Fruit fly (Drosophila melanogaster) whole organism, embryonic: ENCODE measurements around the gene snz.

Source experiments
- Blimp-1 ChIP-seq: fragments of 200-800 bp; sonication (Bioruptor generic); optimal IDR thresholded peaks from 3 replicates; lab custom pipeline; 2018; ENCODE audit warnings: missing biosample characterization, missing genetic modification characterization, mild to moderate bottlenecking, moderate library complexity, missing genetic modification reagents
- CG10147 ChIP-seq: fragments of 200-800 bp; sonication (Bioruptor generic); optimal IDR thresholded peaks from 2 replicates; lab custom pipeline; 2019; ENCODE audit warnings: missing biosample characterization, mild to moderate bottlenecking, missing genetic modification characterization, moderate library complexity
- CG10321 ChIP-seq: fragments of 200-800 bp; sonication (Bioruptor generic); IDR thresholded peaks from 2 replicates; pipeline ENCODE4 v1.3.6; 2022; ENCODE audit warnings: missing biosample characterization, missing genetic modification characterization
- CG10979 ChIP-seq: fragments of 200-800 bp; sonication (Bioruptor generic); optimal IDR thresholded peaks from 2 replicates; lab custom pipeline; 2018; ENCODE audit warnings: missing biosample characterization, mild to moderate bottlenecking, missing genetic modification characterization, moderate library complexity
- CG13296 ChIP-seq: fragments of 200-800 bp; sonication (Bioruptor generic); optimal IDR thresholded peaks from 3 replicates; lab custom pipeline; 2018; ENCODE audit warnings: missing biosample characterization, mild to moderate bottlenecking, missing genetic modification characterization
- CG14667 ChIP-seq: fragments of 200-800 bp; sonication (Bioruptor generic); IDR thresholded peaks from 2 replicates; pipeline ENCODE4 v1.3.6; 2022; ENCODE audit warnings: missing biosample characterization, missing genetic modification characterization
- CG14965 ChIP-seq: fragments of 200-800 bp; sonication (Bioruptor generic); optimal IDR thresholded peaks from 2 replicates; lab custom pipeline; 2016; ENCODE audit warnings: missing biosample characterization, missing genetic modification characterization, borderline replicate concordance
- CG18011 ChIP-seq: fragments of 200-800 bp; sonication (Bioruptor generic); optimal IDR thresholded peaks from 2 replicates; lab custom pipeline; 2017; ENCODE audit warnings: missing biosample characterization, missing genetic modification characterization, mild to moderate bottlenecking, moderate library complexity, missing genotype
- CG32532 ChIP-seq: fragments of 200-800 bp; sonication (Bioruptor generic); IDR thresholded peaks from 2 replicates; pipeline ENCODE4 v1.3.6; 2022; ENCODE audit warnings: missing biosample characterization, missing genetic modification characterization
- CG32772 ChIP-seq: fragments of 200-800 bp; sonication (Bioruptor generic); IDR thresholded peaks from 2 replicates; pipeline ENCODE4 v1.3.6; 2022; ENCODE audit warnings: missing biosample characterization, missing genetic modification characterization
- CG3281 ChIP-seq: fragments of 200-800 bp; sonication (Bioruptor generic); optimal IDR thresholded peaks from 3 replicates; lab custom pipeline; 2017; ENCODE audit warnings: missing biosample characterization, mild to moderate bottlenecking, missing genetic modification characterization
- CG3407 ChIP-seq: fragments of 200-800 bp; sonication (Bioruptor generic); optimal IDR thresholded peaks from 2 replicates; lab custom pipeline; 2018; ENCODE audit warnings: missing biosample characterization, mild to moderate bottlenecking, missing genetic modification characterization
- CG34224 ChIP-seq: fragments of 200-800 bp; sonication (Bioruptor generic); IDR thresholded peaks from 3 replicates; pipeline ENCODE4 v1.3.6; 2022; ENCODE audit warnings: missing biosample characterization, missing genetic modification characterization; ENCODE audit not compliant: partially characterized antibody
- CG34376 ChIP-seq: fragments of 200-800 bp; sonication (Bioruptor generic); optimal IDR thresholded peaks from 2 replicates; lab custom pipeline; 2018; ENCODE audit warnings: missing biosample characterization, mild to moderate bottlenecking, missing genetic modification characterization
- CG6254 ChIP-seq: fragments of 200-800 bp; sonication (Bioruptor generic); optimal IDR thresholded peaks from 3 replicates; lab custom pipeline; 2017; ENCODE audit warnings: mild to moderate bottlenecking, missing biosample characterization, missing genetic modification reagents, missing genetic modification characterization
- CG6272 ChIP-seq: fragments of 200-800 bp; sonication (Bioruptor generic); IDR thresholded peaks from 2 replicates; pipeline ENCODE4 v1.3.6; 2022; ENCODE audit warnings: missing biosample characterization, missing genetic modification characterization
- CG6854 ChIP-seq: fragments of 200-800 bp; sonication (Bioruptor generic); optimal IDR thresholded peaks from 3 replicates; lab custom pipeline; 2017; ENCODE audit warnings: missing biosample characterization, mild to moderate bottlenecking, missing genetic modification characterization
- CG8388 ChIP-seq: fragments of 200-800 bp; sonication (Bioruptor generic); optimal IDR thresholded peaks from 2 replicates; lab custom pipeline; 2019; ENCODE audit warnings: missing biosample characterization, mild to moderate bottlenecking, missing genetic modification characterization, moderate library complexity
- CG8924 ChIP-seq: fragments of 200-800 bp; optimal IDR thresholded peaks from 3 replicates; lab custom pipeline; 2019; ENCODE audit warnings: missing biosample characterization, mild to moderate bottlenecking, missing genetic modification characterization, moderate library complexity
- CG9437 ChIP-seq: fragments of 200-800 bp; sonication (Bioruptor generic); optimal IDR thresholded peaks from 2 replicates; lab custom pipeline; 2018; ENCODE audit warnings: missing biosample characterization, mild to moderate bottlenecking, missing genetic modification characterization
- CG9876 ChIP-seq: fragments of 200-800 bp; sonication (Bioruptor generic); optimal IDR thresholded peaks from 2 replicates; lab custom pipeline; 2016; ENCODE audit warnings: missing biosample characterization, missing genetic modification characterization
- CG9932 ChIP-seq: fragments of 200-800 bp; sonication (Bioruptor generic); IDR thresholded peaks from 2 replicates; pipeline ENCODE4 v1.3.6; 2022; ENCODE audit warnings: missing biosample characterization, missing genetic modification characterization
- Chrac-16 ChIP-seq: fragments of 200-800 bp; sonication (Bioruptor generic); optimal IDR thresholded peaks from 3 replicates; lab custom pipeline; 2016; ENCODE audit warnings: missing biosample characterization, missing genetic modification characterization
- D19A ChIP-seq: fragments of 200-800 bp; optimal IDR thresholded peaks from 3 replicates; lab custom pipeline; 2019; ENCODE audit warnings: missing biosample characterization, mild to moderate bottlenecking, missing genetic modification characterization, moderate library complexity
- Dip2 ChIP-seq: fragments of 200-800 bp; sonication (Bioruptor generic); IDR thresholded peaks from 2 replicates; pipeline ENCODE4 v1.3.6; 2022; ENCODE audit warnings: missing biosample characterization, missing genetic modification characterization
- Max ChIP-seq: fragments of 200-800 bp; sonication (Bioruptor generic); optimal IDR thresholded peaks from 2 replicates; lab custom pipeline; 2016; ENCODE audit warnings: missing biosample characterization, mild to moderate bottlenecking, missing genetic modification characterization
- Mes4 ChIP-seq: fragments of 200-800 bp; sonication (Bioruptor generic); optimal IDR thresholded peaks from 2 replicates; lab custom pipeline; 2016; ENCODE audit warnings: missing biosample characterization, missing genetic modification characterization
- Myb ChIP-seq: fragments of 200-800 bp; sonication (Bioruptor generic); optimal IDR thresholded peaks from 2 replicates; lab custom pipeline; 2016; ENCODE audit warnings: missing biosample characterization, missing genetic modification characterization
- NK7.1 ChIP-seq: fragments of 200-800 bp; sonication (Bioruptor generic); optimal IDR thresholded peaks from 3 replicates; lab custom pipeline; 2016; ENCODE audit warnings: missing biosample characterization, missing genetic modification characterization
- Opbp ChIP-seq: fragments of 200-800 bp; sonication (Bioruptor generic); IDR thresholded peaks from 3 replicates; pipeline ENCODE4 v1.3.6; 2022; ENCODE audit warnings: missing biosample characterization, missing genetic modification characterization; ENCODE audit not compliant: partially characterized antibody
- Trl ChIP-seq, 3 experiments: fragments of >200 bp in 2 of 3; fragments of 200-800 bp in 1 of 3; sonication (Bioruptor generic) in 1 of 3; optimal IDR thresholded peaks; 2 replicates in 1 of 3; 3 replicates in 2 of 3; lab custom pipeline; 2016 to 2017; ENCODE audit warnings: missing biosample characterization in 1 of 3, missing genetic modification characterization in 1 of 3
- YL-1 ChIP-seq: fragments of 200-800 bp; sonication (Bioruptor generic); optimal IDR thresholded peaks from 3 replicates; lab custom pipeline; 2017; ENCODE audit warnings: missing biosample characterization, mild to moderate bottlenecking, missing genetic modification characterization
- al ChIP-seq: fragments of 200-800 bp; sonication (Bioruptor generic); IDR thresholded peaks from 2 replicates; pipeline ENCODE4 v1.3.6; 2022; ENCODE audit warnings: missing biosample characterization, missing genetic modification characterization
- ash1 ChIP-seq: fragments of 200-800 bp; sonication (Bioruptor generic); optimal IDR thresholded peaks from 2 replicates; lab custom pipeline; 2018; ENCODE audit warnings: missing biosample characterization, mild to moderate bottlenecking, missing genetic modification characterization
- bab2 ChIP-seq: fragments of 200-800 bp; sonication (Bioruptor generic); optimal IDR thresholded peaks from 2 replicates; lab custom pipeline; 2016; ENCODE audit warnings: missing biosample characterization, missing genetic modification characterization
- cad ChIP-seq: fragments of >200 bp; optimal IDR thresholded peaks from 2 replicates; lab custom pipeline; 2017; ENCODE audit warnings: missing biosample characterization, missing genetic modification characterization
- dimm ChIP-seq: fragments of 200-800 bp; sonication (Bioruptor generic); IDR thresholded peaks from 2 replicates; pipeline ENCODE4 v1.3.6; 2022; ENCODE audit warnings: missing biosample characterization, missing genetic modification characterization
- hb ChIP-seq: fragments of 200-800 bp; sonication (Bioruptor generic); IDR thresholded peaks from 3 replicates; pipeline ENCODE4 v1.3.6; 2022; ENCODE audit warnings: missing biosample characterization, missing genetic modification characterization; ENCODE audit not compliant: partially characterized antibody
- insv ChIP-seq, 2 experiments: fragments of 200-800 bp; sonication (Bioruptor generic); optimal IDR thresholded peaks; 3 replicates each; lab custom pipeline; 2016 to 2018; ENCODE audit warnings: missing biosample characterization in 2 of 2, missing genetic modification characterization in 2 of 2
- p53 ChIP-seq: fragments of 200-800 bp; sonication (Bioruptor generic); optimal IDR thresholded peaks from 2 replicates; lab custom pipeline; 2016; ENCODE audit warnings: missing biosample characterization, missing genetic modification characterization
- pho ChIP-seq: fragments of 200-800 bp; sonication (Bioruptor generic); optimal IDR thresholded peaks from 2 replicates; lab custom pipeline; 2016; ENCODE audit warnings: missing biosample characterization, missing genetic modification characterization
- pita ChIP-seq: fragments of 200-800 bp; sonication (Bioruptor generic); optimal IDR thresholded peaks from 2 replicates; lab custom pipeline; 2017; ENCODE audit warnings: missing biosample characterization, mild to moderate bottlenecking, missing genetic modification characterization
- pum ChIP-seq: fragments of 200-800 bp; sonication (Bioruptor generic); optimal IDR thresholded peaks from 2 replicates; lab custom pipeline; 2016; ENCODE audit warnings: missing biosample characterization, missing genetic modification characterization
- sc ChIP-seq, 3 experiments: fragments of >200 bp in 2 of 3; fragments of 200-800 bp in 1 of 3; sonication (Bioruptor generic) in 1 of 3; optimal IDR thresholded peaks; 2 replicates in 2 of 3; 3 replicates in 1 of 3; lab custom pipeline; 2017; ENCODE audit warnings: mild to moderate bottlenecking in 1 of 3, missing biosample characterization in 1 of 3, missing genetic modification characterization in 1 of 3, missing genetic modification reagents in 1 of 3
- sug ChIP-seq: fragments of 200-800 bp; optimal IDR thresholded peaks from 2 replicates; lab custom pipeline; 2019; ENCODE audit warnings: missing biosample characterization, mild to moderate bottlenecking, missing genetic modification characterization, moderate library complexity
- zen2 ChIP-seq: fragments of 200-800 bp; sonication (Bioruptor generic); IDR thresholded peaks from 3 replicates; pipeline ENCODE4 v1.3.6; 2022; ENCODE audit warnings: missing biosample characterization, missing genetic modification characterization; ENCODE audit not compliant: partially characterized antibody
- zf30C ChIP-seq: fragments of 200-800 bp; sonication (Bioruptor generic); optimal IDR thresholded peaks from 3 replicates; lab custom pipeline; 2018; ENCODE audit warnings: missing biosample characterization, mild to moderate bottlenecking, missing genetic modification characterization

The snz gene

dm6 chrX:7937588-7938481, 25.9 kb downstream of the snz start (continued):
- TF ChIP-seq Max (GFP tag; lab: Kevin White, UChicago) (peak; percentile 63), D19A (tag; lab: Kevin White, UChicago) (peak; percentile 82), sug (peak; percentile 42), CG8924 (tag; lab: Kevin White, UChicago) (peak; percentile 77), pho (GFP tag; lab: Kevin White, UChicago) (peak; percentile 64), CG34224 (GFP tag; lab: Robert Waterston, UW) (no peak), CG14667 (GFP tag; lab: Robert Waterston, UW) (peak; percentile 68), al (GFP tag; lab: Robert Waterston, UW) (no peak), bab2 (peak; percentile 79), pita (no peak), CG9876 (GFP tag; lab: Kevin White, UChicago) (peak; percentile 58), CG10321 (GFP tag; lab: Robert Waterston, UW) (peak; percentile 9; the same call in 1 of the 2 replicates), cad (GFP tag; lab: Kevin White, UChicago) (no peak), dimm (GFP tag; lab: Robert Waterston, UW) (peak; percentile 21; the same call in 1 of the 2 replicates), CG8388 (peak; percentile 82), CG6854 (peak; percentile 50), CG3407 (peak; percentile 76), Blimp-1 (peak; percentile 77), CG10979 (tag; lab: Kevin White, UChicago) (peak; percentile 90), pum (GFP tag; lab: Kevin White, UChicago) (peak; percentile 86), CG14965 (GFP tag; lab: Kevin White, UChicago) (peak; percentile 23), zen2 (GFP tag; lab: Robert Waterston, UW) (no peak), CG9932 (no peak; the same call in 1 of the 2 replicates), zf30C (GFP tag; lab: Kevin White, UChicago) (no peak), CG3281 (GFP tag; lab: Kevin White, UChicago) (peak; percentile 53), ash1 (GFP tag; lab: Kevin White, UChicago) (no peak), CG18011 (GFP tag; lab: Kevin White, UChicago) (peak; percentile 16), sc (optimal IDR thresholded peaks at IDR 0.05; lab: Kevin White, UChicago) (no peak), sc (GFP tag; optimal IDR thresholded peaks at IDR 0.05; lab: Kevin White, UChicago) (peak; percentile 88), CG34376 (GFP tag; lab: Kevin White, UChicago) (no peak), NK7.1 (peak; percentile 61), insv (GFP tag; optimal IDR thresholded peaks at IDR 0.05; lab: Kevin White, UChicago) (peak; percentile 21 to 49), CG13296 (GFP tag; lab: Kevin White, UChicago) (peak; percentile 70), CG10147 (GFP tag; lab: Kevin White, UChicago) (peak; percentile 46), YL-1 (peak; percentile 37), CG32772 (GFP tag; lab: Robert Waterston, UW) (peak; percentile 76), Mes4 (peak; percentile 87), hb (GFP tag; lab: Robert Waterston, UW) (no peak), Myb (GFP tag; lab: Kevin White, UChicago) (peak; percentile 72), p53 (GFP tag; lab: Kevin White, UChicago) (peak; percentile 90), Trl (optimal IDR thresholded peaks at IDR 0.05; lab: Kevin White, UChicago) (peak in 1 of 2 experiments; percentile 61), Trl (GFP tag; optimal IDR thresholded peaks at IDR 0.05; lab: Kevin White, UChicago) (peak; percentile 76), CG6272 (peak; percentile 47; the same call in 1 of the 2 replicates), Dip2 (GFP tag; lab: Robert Waterston, UW) (no peak), CG9437 (peak; percentile 87), CG32532 (GFP tag; lab: Robert Waterston, UW) (0 out of 2 replicates have a peak, but pooled peaks have one; percentile 52), CG6254 (peak; percentile 77), Opbp (GFP tag; lab: Robert Waterston, UW) (0 out of 3 replicates have a peak, but pooled peaks have one; percentile 6), Chrac-16 (GFP tag; lab: Kevin White, UChicago) (peak; percentile 82)
